Fruit fly (Drosophila melanogaster): ENCODE results near the gene Myt1.

dm6 chr3L:5797274-5797673 is 17.9 kb upstream of the Myt1 start:
- TF ChIP-seq CG15710 (tag; optimal IDR thresholded peaks at IDR 0.05) (no peak), rn (GFP tag; IDR thresholded peaks at IDR 0.05) (no peak)

Measured in whole organism, pupa.